Fruit fly (Drosophila melanogaster): ENCODE data around the gene CG11369.
A peak's percentile ranks its signal among the peaks of the same experiment; 100 is the strongest.

CG11369 gene

DNA sequence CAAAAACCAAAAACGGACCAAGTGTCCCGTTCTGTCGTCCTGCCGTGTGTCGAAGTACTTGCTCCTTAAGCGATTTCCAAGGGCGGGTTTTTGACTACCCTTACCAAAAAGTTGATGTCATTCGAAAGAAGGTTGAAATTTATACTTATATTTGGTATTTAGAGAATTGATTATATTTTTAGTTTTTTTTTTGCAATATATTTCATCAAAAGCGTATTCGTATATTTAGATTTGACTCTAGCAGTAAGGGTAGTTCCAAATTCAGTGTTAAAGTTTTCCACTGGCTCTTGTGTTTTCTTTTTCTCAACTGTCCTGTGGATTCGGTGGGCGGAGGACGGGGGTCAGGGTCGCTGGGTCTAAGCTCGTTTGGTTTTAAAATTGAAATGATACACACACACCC is 23.4 kb upstream of the CG11369 start (continued):
- TF ChIP-seq CG7556 (GFP tag; optimal IDR thresholded peaks at IDR 0.05) (peak; percentile 39), mam (GFP tag; optimal IDR thresholded peaks at IDR 0.05) (no peak), gem (tag; optimal IDR thresholded peaks at IDR 0.05) (peak; percentile 60), CG3726 (GFP tag; IDR thresholded peaks at IDR 0.05) (no peak), CG4424 (GFP tag; optimal IDR thresholded peaks at IDR 0.05) (peak; percentile 7), vvl (GFP tag; IDR thresholded peaks at IDR 0.05) (peak; percentile 41; the same call in 1 of the 2 replicates), ewg (GFP tag; optimal IDR thresholded peaks at IDR 0.05) (no peak), CG1792 (GFP tag; optimal IDR thresholded peaks at IDR 0.05) (no peak), wor (GFP tag; IDR thresholded peaks at IDR 0.05) (no peak), CG12659 (GFP tag; optimal IDR thresholded peaks at IDR 0.05) (no peak), YL-1 (GFP tag; optimal IDR thresholded peaks at IDR 0.05) (no peak), E2f1 (GFP tag; IDR thresholded peaks at IDR 0.05) (0 out of 2 replicates have a peak, but pooled peaks have one; percentile 27), H15 (GFP tag; IDR thresholded peaks at IDR 0.05) (no peak), aop (GFP tag; IDR thresholded peaks at IDR 0.05) (no peak), hbn (GFP tag; IDR thresholded peaks at IDR 0.05; ENCODE audit: partially characterized antibody) (no peak), onecut (GFP tag; IDR thresholded peaks at IDR 0.05) (peak; percentile 20; the same call in 1 of the 2 replicates), gfzf (GFP tag; optimal IDR thresholded peaks at IDR 0.05) (no peak), CG14710 (tag; optimal IDR thresholded peaks at IDR 0.05) (peak; percentile 21), tll (GFP tag; optimal IDR thresholded peaks at IDR 0.05) (no peak), CG4854 (GFP tag; optimal IDR thresholded peaks at IDR 0.05) (no peak), CG4360 (GFP tag; IDR thresholded peaks at IDR 0.05) (no peak), Mrtf (GFP tag; IDR thresholded peaks at IDR 0.05) (no peak), CG2678 (tag; optimal IDR thresholded peaks at IDR 0.05) (peak; percentile 72), slp2 (GFP tag; optimal IDR thresholded peaks at IDR 0.05) (no peak), Doc3 (GFP tag; IDR thresholded peaks at IDR 0.05; ENCODE audit: partially characterized antibody) (no peak), Mad (GFP tag; optimal IDR thresholded peaks at IDR 0.05) (no peak), sc (optimal IDR thresholded peaks at IDR 0.05) (no peak), sc (GFP tag; optimal IDR thresholded peaks at IDR 0.05) (no peak), nau (GFP tag; optimal IDR thresholded peaks at IDR 0.05) (no peak), Oaz (GFP tag; IDR thresholded peaks at IDR 0.05) (no peak), CG8290 (GFP tag; optimal IDR thresholded peaks at IDR 0.05) (no peak), CG8290 (tag; optimal IDR thresholded peaks at IDR 0.05) (no peak), CG13296 (GFP tag; optimal IDR thresholded peaks at IDR 0.05) (no peak), CG11456 (GFP tag; IDR thresholded peaks at IDR 0.05) (no peak), CG4707 (GFP tag; optimal IDR thresholded peaks at IDR 0.05) (no peak), Dip2 (GFP tag; IDR thresholded peaks at IDR 0.05) (no peak), Rfx (GFP tag; IDR thresholded peaks at IDR 0.05) (0 out of 2 replicates have a peak, but pooled peaks have one; percentile 7), CG2120 (GFP tag; optimal IDR thresholded peaks at IDR 0.05) (peak; percentile 6), Ssrp (tag; optimal IDR thresholded peaks at IDR 0.05) (peak; percentile 30), CG30403 (GFP tag; optimal IDR thresholded peaks at IDR 0.05) (peak; percentile 10), Max (GFP tag; optimal IDR thresholded peaks at IDR 0.05) (no peak), CG3407 (GFP tag; optimal IDR thresholded peaks at IDR 0.05) (peak; percentile 12), lmd (GFP tag; IDR thresholded peaks at IDR 0.05) (peak; percentile 42; the same call in 1 of the 2 replicates), gro (GFP tag; optimal IDR thresholded peaks at IDR 0.05) (no peak), CTCF (GFP tag; optimal IDR thresholded peaks at IDR 0.05) (no peak), lab (GFP tag; optimal IDR thresholded peaks at IDR 0.05) (peak; percentile 64), Atf-2 (GFP tag; optimal IDR thresholded peaks at IDR 0.05) (no peak), CG30431 (GFP tag; optimal IDR thresholded peaks at IDR 0.05) (no peak), CG18619 (GFP tag; optimal IDR thresholded peaks at IDR 0.05) (no peak), CG31224 (GFP tag; IDR thresholded peaks at IDR 0.05) (no peak), CG11695 (GFP tag; IDR thresholded peaks at IDR 0.05) (0 out of 3 replicates have a peak, but pooled peaks have one; percentile 31), gsb (GFP tag; IDR thresholded peaks at IDR 0.05) (no peak), CG14441 (GFP tag; IDR thresholded peaks at IDR 0.05) (0 out of 2 replicates have a peak, but pooled peaks have one; percentile 9)
